Worm (Caenorhabditis elegans) whole organism, L4 larva: ENCODE data around the gene hpo-6.

ENCODE experiments used
- D1046.2 ChIP-seq: fragments of 200-800 bp; sonication (Bioruptor generic); IDR thresholded peaks from 2 replicates; pipeline ENCODE4 v1.3.6; 2022; ENCODE audit warnings: missing genetic modification characterization, missing compliant biosample characterization
- F10B5.3 ChIP-seq: sonication (generic microtip); optimal IDR thresholded peaks from 2 replicates; lab custom pipeline; 2016; ENCODE audit warnings: mild to moderate bottlenecking, missing genetic modification characterization, missing compliant biosample characterization
- F44E2.7 ChIP-seq: fragments of 200-800 bp; sonication (Bioruptor generic); IDR thresholded peaks from 2 replicates; pipeline ENCODE4 v2.1.2; 2022; ENCODE audit warnings: missing genetic modification characterization, missing compliant biosample characterization
- T20F7.1 ChIP-seq: fragments of 200-800 bp; sonication (Bioruptor generic); optimal IDR thresholded peaks from 2 replicates; lab custom pipeline; 2018; ENCODE audit warnings: mild to moderate bottlenecking, missing genetic modification characterization, missing compliant biosample characterization
- T26A8.4 ChIP-seq: fragments of 200-800 bp; sonication (Bioruptor generic); IDR thresholded peaks from 2 replicates; pipeline ENCODE4 v1.3.6; 2022; ENCODE audit warnings: missing genetic modification characterization, missing compliant biosample characterization
- Y48G9A.11 ChIP-seq: fragments of 200-800 bp; sonication (Bioruptor generic); IDR thresholded peaks from 2 replicates; pipeline ENCODE4 v1.3.6; 2022; ENCODE audit warnings: missing genetic modification reagents, missing genetic modification characterization, missing compliant biosample characterization
- Y75B8A.6 ChIP-seq: fragments of 200-800 bp; sonication (Bioruptor generic); IDR thresholded peaks from 2 replicates; pipeline ENCODE4 v1.3.6; 2022; ENCODE audit warnings: missing genetic modification reagents, missing genetic modification characterization, missing compliant biosample characterization
- ZK546.5 ChIP-seq, 2 experiments: sonication (generic microtip); optimal IDR thresholded peaks; 2 replicates each; lab custom pipeline; 2017; ENCODE audit warnings: missing biosample characterization in 2 of 2, missing genetic modification characterization in 2 of 2
- aly-2 ChIP-seq: sonication (generic microtip); optimal IDR thresholded peaks from 2 replicates; lab custom pipeline; 2018; ENCODE audit warnings: missing biosample characterization, missing genetic modification characterization
- ama-1 ChIP-seq: fragments of 150-350 bp; optimal IDR thresholded peaks from 2 replicates; lab custom pipeline; 2014; ENCODE audit warnings: inconsistent platforms, mixed read lengths
- arid-1 ChIP-seq: fragments of 200-800 bp; sonication (Bioruptor generic); conservative IDR thresholded peaks from 2 replicates; pipeline ENCODE4 v1.3.6; 2022; ENCODE audit warnings: missing genetic modification reagents, missing genetic modification characterization, missing compliant biosample characterization
- ceh-82 ChIP-seq: sonication (generic microtip); optimal IDR thresholded peaks from 2 replicates; lab custom pipeline; 2017; ENCODE audit warnings: missing biosample characterization, missing genetic modification characterization
- cey-2 ChIP-seq: sonication (generic microtip); optimal IDR thresholded peaks from 3 replicates; lab custom pipeline; 2017; ENCODE audit warnings: missing genetic modification characterization, mild to moderate bottlenecking, missing compliant biosample characterization, antibody characterized with exemption, borderline replicate concordance; ENCODE audit not compliant: insufficient read depth
- daf-12 ChIP-seq: fragments of 150-350 bp; optimal IDR thresholded peaks from 2 replicates; lab custom pipeline; 2014; ENCODE audit warnings: missing biosample characterization, missing genetic modification reagents, missing genetic modification characterization
- daf-16 ChIP-seq, 3 experiments: sonication (generic microtip); optimal IDR thresholded peaks; 2 replicates each; lab custom pipeline; 2016 to 2017; ENCODE audit warnings: missing genetic modification characterization in 3 of 3, missing genetic modification reagents in 3 of 3, mild to moderate bottlenecking in 2 of 3, missing compliant biosample characterization in 2 of 3, missing biosample characterization in 1 of 3, moderate library complexity in 1 of 3
- daf-19 ChIP-seq: fragments of 200-800 bp; sonication (Bioruptor generic); conservative IDR thresholded peaks from 2 replicates; pipeline ENCODE4 v1.3.6; 2022; ENCODE audit warnings: missing genetic modification characterization, missing compliant biosample characterization
- daf-8 ChIP-seq: fragments of 200-800 bp; sonication (Bioruptor generic); IDR thresholded peaks from 2 replicates; pipeline ENCODE4 v1.3.6; 2022; ENCODE audit warnings: missing genetic modification characterization, missing compliant biosample characterization
- dmd-8 ChIP-seq: fragments of 200-800 bp; sonication (Bioruptor generic); IDR thresholded peaks from 2 replicates; pipeline ENCODE4 v1.3.6; 2022; ENCODE audit warnings: missing genetic modification characterization, missing compliant biosample characterization
- dmd-9 ChIP-seq: fragments of 200-800 bp; sonication (Bioruptor generic); IDR thresholded peaks from 2 replicates; pipeline ENCODE4 v1.3.6; 2022; ENCODE audit warnings: missing genetic modification reagents, missing genetic modification characterization, missing compliant biosample characterization
- dve-1 ChIP-seq: sonication (generic microtip); optimal IDR thresholded peaks from 2 replicates; lab custom pipeline; 2017; ENCODE audit warnings: antibody characterized with exemption, mild to moderate bottlenecking, missing genetic modification characterization, missing compliant biosample characterization; ENCODE audit not compliant: insufficient read depth
- gei-8 ChIP-seq: fragments of 200-800 bp; sonication (Bioruptor generic); optimal IDR thresholded peaks from 2 replicates; lab custom pipeline; 2018; ENCODE audit warnings: mild to moderate bottlenecking, missing genetic modification characterization, missing compliant biosample characterization
- hif-1 ChIP-seq, 2 experiments: sonication (generic microtip); optimal IDR thresholded peaks; 2 replicates each; lab custom pipeline; 2016 to 2017; ENCODE audit warnings: missing compliant biosample characterization in 2 of 2, missing genetic modification characterization in 2 of 2, missing genetic modification reagents in 2 of 2, missing genotype in 2 of 2, mild to moderate bottlenecking in 1 of 2
- hlh-30 ChIP-seq: sonication (generic microtip); optimal IDR thresholded peaks from 2 replicates; lab custom pipeline; 2017; ENCODE audit warnings: antibody characterized with exemption, mild to moderate bottlenecking, missing genetic modification characterization, missing compliant biosample characterization; ENCODE audit not compliant: insufficient read depth
- hmg-1.1 ChIP-seq: fragments of 200-800 bp; sonication (Bioruptor generic); IDR thresholded peaks from 2 replicates; pipeline ENCODE4 v1.3.6; 2022; ENCODE audit warnings: missing genetic modification reagents, missing genetic modification characterization, missing compliant biosample characterization
- jun-1 ChIP-seq: fragments of 150-350 bp; optimal IDR thresholded peaks from 2 replicates; lab custom pipeline; 2014; ENCODE audit warnings: missing biosample characterization, missing genetic modification reagents, missing genetic modification characterization
- lir-3 ChIP-seq: sonication (generic microtip); optimal IDR thresholded peaks from 2 replicates; lab custom pipeline; 2016; ENCODE audit warnings: mild to moderate bottlenecking, missing genetic modification characterization, missing compliant biosample characterization
- lsy-2 ChIP-seq, 2 experiments: fragments of 150-350 bp in 1 of 2; sonication (generic microtip) in 1 of 2; optimal IDR thresholded peaks; 2 replicates each; lab custom pipeline; 2014 to 2017; ENCODE audit warnings: missing biosample characterization in 2 of 2, missing genetic modification characterization in 2 of 2
- madf-5 ChIP-seq, 2 experiments: fragments of 200-800 bp; sonication (Bioruptor generic); IDR thresholded peaks; 2 replicates each; pipeline ENCODE4 v1.3.6; 2022; ENCODE audit warnings: missing compliant biosample characterization in 2 of 2, missing genetic modification characterization in 2 of 2
- madf-9 ChIP-seq: fragments of 200-800 bp; sonication (Bioruptor generic); conservative IDR thresholded peaks from 2 replicates; pipeline ENCODE4 v1.3.6; 2022; ENCODE audit warnings: missing genetic modification reagents, missing genetic modification characterization, missing compliant biosample characterization
- mdl-1 ChIP-seq, 2 experiments: fragments of 150-350 bp in 1 of 2; sonication (generic microtip) in 1 of 2; optimal IDR thresholded peaks; 2 replicates each; lab custom pipeline; 2014 to 2017; ENCODE audit warnings: missing biosample characterization in 2 of 2, missing genetic modification characterization in 2 of 2
- mep-1 ChIP-seq: fragments of 150-350 bp; sonication (generic microtip); optimal IDR thresholded peaks from 3 replicates; lab custom pipeline; 2014; ENCODE audit warnings: missing biosample characterization, missing genetic modification characterization
- mes-2 ChIP-seq: sonication (generic microtip); optimal IDR thresholded peaks from 2 replicates; lab custom pipeline; 2016; ENCODE audit warnings: missing genotype, mild to moderate bottlenecking, missing genetic modification characterization, missing compliant biosample characterization; ENCODE audit not compliant: poor library complexity, severe bottlenecking
- mxl-3 ChIP-seq: fragments of 200-800 bp; sonication (Bioruptor generic); optimal IDR thresholded peaks from 2 replicates; lab custom pipeline; 2018; ENCODE audit warnings: mild to moderate bottlenecking, missing genetic modification characterization, missing compliant biosample characterization
- nhr-10 ChIP-seq: fragments of 150-350 bp; optimal IDR thresholded peaks from 2 replicates; lab custom pipeline; 2014; ENCODE audit warnings: missing biosample characterization, missing genetic modification characterization
- nhr-28 ChIP-seq: fragments of 150-350 bp; optimal IDR thresholded peaks from 2 replicates; lab custom pipeline; 2014; ENCODE audit warnings: missing biosample characterization, missing genetic modification characterization
- nhr-41 ChIP-seq: fragments of 200-800 bp; sonication (Bioruptor generic); IDR thresholded peaks from 2 replicates; pipeline ENCODE4 v1.3.6; 2022; ENCODE audit warnings: missing genetic modification reagents, missing genetic modification characterization, missing compliant biosample characterization
- nhr-42 ChIP-seq: fragments of 200-800 bp; sonication (Bioruptor generic); IDR thresholded peaks from 2 replicates; pipeline ENCODE4 v1.3.6; 2022; ENCODE audit warnings: missing genetic modification characterization, missing compliant biosample characterization
- nhr-48 ChIP-seq: sonication (generic microtip); optimal IDR thresholded peaks from 2 replicates; lab custom pipeline; 2016; ENCODE audit warnings: mild to moderate bottlenecking, missing genetic modification characterization, missing compliant biosample characterization
- nhr-77 ChIP-seq: fragments of 150-350 bp; optimal IDR thresholded peaks from 2 replicates; lab custom pipeline; 2014; ENCODE audit warnings: missing biosample characterization, missing genetic modification characterization
- php-3 ChIP-seq: fragments of 200-800 bp; sonication (Bioruptor generic); IDR thresholded peaks from 2 replicates; pipeline ENCODE4 v1.3.6; 2022; ENCODE audit warnings: missing genetic modification reagents, missing genetic modification characterization, missing compliant biosample characterization
- pqm-1 ChIP-seq: sonication (generic microtip); optimal IDR thresholded peaks from 2 replicates; lab custom pipeline; 2017; ENCODE audit warnings: missing biosample characterization, missing genetic modification characterization
- rbr-2 ChIP-seq: sonication (generic microtip); optimal IDR thresholded peaks from 2 replicates; lab custom pipeline; 2016; ENCODE audit warnings: missing genotype, missing genetic modification characterization, missing compliant biosample characterization
- saeg-2 ChIP-seq: fragments of 200-800 bp; sonication (Bioruptor generic); IDR thresholded peaks from 2 replicates; pipeline ENCODE4 v1.3.6; 2022; ENCODE audit warnings: missing genetic modification reagents, missing genetic modification characterization, missing compliant biosample characterization
- set-16 ChIP-seq: fragments of 200-800 bp; sonication (Bioruptor generic); IDR thresholded peaks from 2 replicates; pipeline ENCODE4 v1.3.6; 2022; ENCODE audit warnings: missing genetic modification reagents, missing genetic modification characterization, missing compliant biosample characterization
- skn-1 ChIP-seq: fragments of 150-350 bp; optimal IDR thresholded peaks from 2 replicates; lab custom pipeline; 2014; ENCODE audit warnings: missing biosample characterization, missing genetic modification characterization
- snpc-4 ChIP-seq: fragments of 150-350 bp; optimal IDR thresholded peaks from 2 replicates; lab custom pipeline; 2014; ENCODE audit warnings: missing biosample characterization, missing genetic modification characterization
- spr-3 ChIP-seq: fragments of 200-800 bp; sonication (Bioruptor generic); optimal IDR thresholded peaks from 2 replicates; lab custom pipeline; 2018; ENCODE audit warnings: mild to moderate bottlenecking, missing genetic modification characterization, missing compliant biosample characterization
- tra-1 ChIP-seq: fragments of 200-800 bp; sonication (Bioruptor generic); IDR thresholded peaks from 2 replicates; pipeline ENCODE4 v1.3.6; 2022; ENCODE audit warnings: missing genetic modification reagents, missing genetic modification characterization, missing compliant biosample characterization
- zag-1 ChIP-seq: fragments of 150-350 bp; optimal IDR thresholded peaks from 2 replicates; lab custom pipeline; 2014; ENCODE audit warnings: missing biosample characterization, missing genetic modification characterization
- zfp-2 ChIP-seq: sonication (generic microtip); optimal IDR thresholded peaks from 2 replicates; lab custom pipeline; 2016; ENCODE audit warnings: mild to moderate bottlenecking, missing genetic modification characterization, missing compliant biosample characterization
- ztf-11 ChIP-seq: fragments of 150-350 bp; optimal IDR thresholded peaks from 2 replicates; lab custom pipeline; 2014; ENCODE audit warnings: missing biosample characterization, missing genetic modification characterization

Gene hpo-6

ce11 chrIV:1514415-1514814 lies 47.6 kb upstream of the hpo-6 start (continued):
- no peak for TF ChIP-seq skn-1 (tag; lab: Kevin White, UChicago)
- TF ChIP-seq Y75B8A.6 (GFP tag; lab: Robert Waterston, UW): no peak
- TF ChIP-seq rbr-2: peak; percentile 4
- peak in 1 of 2 experiments; percentile 28 for TF ChIP-seq daf-16 (GFP tag; optimal IDR thresholded peaks at IDR 0.05; lab: Kevin White, UChicago)
- peak; percentile 16 for TF ChIP-seq daf-16 (tag; optimal IDR thresholded peaks at IDR 0.05; lab: Kevin White, UChicago)
- peak; percentile 66 for TF ChIP-seq hlh-30
- TF ChIP-seq mes-2: peak; percentile 24
- TF ChIP-seq aly-2 (tag; lab: Kevin White, UChicago): no peak
- TF ChIP-seq ZK546.5 (tag; optimal IDR thresholded peaks at IDR 0.05; lab: Kevin White, UChicago): no peak
- no peak for TF ChIP-seq daf-12 (tag; lab: Kevin White, UChicago)
- TF ChIP-seq pqm-1 (tag; lab: Kevin White, UChicago): no peak
- TF ChIP-seq snpc-4 (tag; lab: Kevin White, UChicago): no peak
- TF ChIP-seq ama-1 (lab: Kevin White, UChicago): no peak
- no peak for TF ChIP-seq hif-1 (tag; optimal IDR thresholded peaks at IDR 0.05; lab: Kevin White, UChicago)
- TF ChIP-seq nhr-48 (tag; lab: Kevin White, UChicago): no peak
- TF ChIP-seq zfp-2 (tag; lab: Kevin White, UChicago): no peak
- TF ChIP-seq daf-8 (GFP tag; lab: Robert Waterston, UW): no peak
- no peak for TF ChIP-seq php-3 (GFP tag; lab: Robert Waterston, UW)
- TF ChIP-seq hmg-1.1 (GFP tag; lab: Robert Waterston, UW): peak; percentile 37; the same call in 1 of the 2 replicates
- TF ChIP-seq nhr-10 (tag; lab: Kevin White, UChicago): no peak
- no peak for TF ChIP-seq madf-5 (GFP tag; IDR thresholded peaks at IDR 0.05; lab: Robert Waterston, UW)
- TF ChIP-seq dmd-9 (GFP tag; lab: Robert Waterston, UW): no peak
- TF ChIP-seq ztf-11: no peak
- TF ChIP-seq Y48G9A.11 (GFP tag; lab: Robert Waterston, UW): 0 out of 2 replicates have a peak, but pooled peaks have one; percentile 43
- no peak for TF ChIP-seq D1046.2 (GFP tag; lab: Robert Waterston, UW)
- TF ChIP-seq lsy-2 (tag; optimal IDR thresholded peaks at IDR 0.05; lab: Kevin White, UChicago): no peak
- TF ChIP-seq set-16 (GFP tag; lab: Robert Waterston, UW): no peak
- TF ChIP-seq jun-1 (tag; lab: Kevin White, UChicago): no peak
- 0 out of 2 replicates have a peak, but pooled peaks have one; percentile 8 for TF ChIP-seq nhr-42 (GFP tag; lab: Robert Waterston, UW)
- TF ChIP-seq mdl-1 (tag; optimal IDR thresholded peaks at IDR 0.05; lab: Kevin White, UChicago): no peak
- TF ChIP-seq nhr-41 (GFP tag; lab: Robert Waterston, UW): no peak
- TF ChIP-seq nhr-28: no peak
- no peak for TF ChIP-seq gei-8
- TF ChIP-seq ceh-82 (tag; lab: Kevin White, UChicago): no peak
- TF ChIP-seq nhr-77 (tag; lab: Kevin White, UChicago): no peak
- no peak for TF ChIP-seq tra-1
- no peak for TF ChIP-seq madf-9 (GFP tag; lab: Robert Waterston, UW)
- TF ChIP-seq daf-19 (GFP tag; lab: Robert Waterston, UW): no peak
- TF ChIP-seq spr-3: no peak
- TF ChIP-seq F44E2.7 (GFP tag; lab: Robert Waterston, UW): 0 out of 2 replicates have a peak, but pooled peaks have one; percentile 44
- TF ChIP-seq F10B5.3 (tag; lab: Kevin White, UChicago): no peak
- TF ChIP-seq dve-1 (tag; lab: Kevin White, UChicago): no peak
- no peak for TF ChIP-seq mxl-3 (GFP tag; lab: Kevin White, UChicago)
- TF ChIP-seq saeg-2 (GFP tag; lab: Robert Waterston, UW): no peak
- no peak for TF ChIP-seq zag-1 (tag; lab: Kevin White, UChicago)
- no peak for TF ChIP-seq lir-3
- no peak for TF ChIP-seq cey-2 (tag; lab: Kevin White, UChicago)
- no peak for TF ChIP-seq mep-1 (tag; lab: Kevin White, UChicago)
- TF ChIP-seq T26A8.4 (GFP tag; lab: Robert Waterston, UW): no peak
- peak; percentile 52; the same call in 1 of the 2 replicates for TF ChIP-seq arid-1
- no peak for TF ChIP-seq dmd-8 (GFP tag; lab: Robert Waterston, UW)
- TF ChIP-seq T20F7.1: no peak
